Worm (Caenorhabditis elegans): ENCODE measurements around the gene mex-6.

mex-6 gene

ce11 chrII:9566045-9566444 is 42.1 kb downstream of the mex-6 start (continued):
- TF ChIP-seq hlh-6 (tag; optimal IDR thresholded peaks at IDR 0.05) (peak; percentile 93), pha-2 (tag; optimal IDR thresholded peaks at IDR 0.05) (peak; percentile 75), dve-1 (tag; optimal IDR thresholded peaks at IDR 0.05) (peak; percentile 83), npax-4 (tag; optimal IDR thresholded peaks at IDR 0.05) (peak; percentile 79), Y22D7AL.16 (tag; optimal IDR thresholded peaks at IDR 0.05) (peak; percentile 81), fkh-6 (tag; optimal IDR thresholded peaks at IDR 0.05) (peak; percentile 88), hlh-8 (tag; optimal IDR thresholded peaks at IDR 0.05) (peak; percentile 49), pat-9 (tag; optimal IDR thresholded peaks at IDR 0.05) (peak; percentile 84), ref-2 (tag; optimal IDR thresholded peaks at IDR 0.05) (peak; percentile 85), tbx-2 (tag; optimal IDR thresholded peaks at IDR 0.05) (peak; percentile 67), K09A11.1 (tag; optimal IDR thresholded peaks at IDR 0.05; ENCODE audit: insufficient read depth) (peak; percentile 83), rnt-1 (tag; optimal IDR thresholded peaks at IDR 0.05) (peak; percentile 63), zip-5 (tag; optimal IDR thresholded peaks at IDR 0.05) (peak; percentile 65), ceh-34 (tag; optimal IDR thresholded peaks at IDR 0.05) (peak; percentile 80), C38D4.7 (GFP tag; optimal IDR thresholded peaks at IDR 0.05) (peak; percentile 84), hlh-15 (tag; optimal IDR thresholded peaks at IDR 0.05) (peak; percentile 77), dmd-4 (tag; optimal IDR thresholded peaks at IDR 0.05; ENCODE audit: borderline replicate concordance) (peak; percentile 42), fax-1 (tag; optimal IDR thresholded peaks at IDR 0.05) (peak; percentile 67)

- TF ChIP-seq ceh-6 (GFP tag; optimal IDR thresholded peaks at IDR 0.05): no peak
- TF ChIP-seq mec-3 (tag; optimal IDR thresholded peaks at IDR 0.05; ENCODE audit: borderline replicate concordance): no peak
- no peak for TF ChIP-seq ztf-16 (tag; optimal IDR thresholded peaks at IDR 0.05)
- TF ChIP-seq ceh-24 (tag; optimal IDR thresholded peaks at IDR 0.05): no peak
- TF ChIP-seq pha-4 (tag; optimal IDR thresholded peaks at IDR 0.05): no peak
- TF ChIP-seq C08G9.2 (tag; optimal IDR thresholded peaks at IDR 0.05): no peak
- no peak for TF ChIP-seq elt-2 (tag; optimal IDR thresholded peaks at IDR 0.05)
- no peak for TF ChIP-seq dmd-4 (tag; optimal IDR thresholded peaks at IDR 0.05; ENCODE audit: borderline replicate concordance)
- no peak for TF ChIP-seq ceh-22 (tag; optimal IDR thresholded peaks at IDR 0.05)
- TF ChIP-seq syd-9 (tag; optimal IDR thresholded peaks at IDR 0.05): no peak
- TF ChIP-seq Y22D7AL.16 (tag; optimal IDR thresholded peaks at IDR 0.05): no peak
- TF ChIP-seq ceh-31 (tag; optimal IDR thresholded peaks at IDR 0.05): peak; percentile 7
- TF ChIP-seq gmeb-2 (tag; optimal IDR thresholded peaks at IDR 0.05): no peak
- peak; percentile 20 for TF ChIP-seq nfya-1 (tag; optimal IDR thresholded peaks at IDR 0.05)
- TF ChIP-seq hlh-13 (GFP tag; optimal IDR thresholded peaks at IDR 0.05): no peak
- no peak for TF ChIP-seq npax-4 (tag; optimal IDR thresholded peaks at IDR 0.05)
- no peak for TF ChIP-seq lim-6 (tag; optimal IDR thresholded peaks at IDR 0.05)
Observed at ce11 chrII:9573412-9573811, 49.4 kb downstream of the mex-6 start.

ce11 chrII:9574406-9574805 is 50.4 kb downstream of the mex-6 start:
- TF ChIP-seq dmd-4 (tag; optimal IDR thresholded peaks at IDR 0.05; ENCODE audit: borderline replicate concordance): no peak
- no peak for TF ChIP-seq fax-1 (tag; optimal IDR thresholded peaks at IDR 0.05)
- TF ChIP-seq ceh-31 (tag; optimal IDR thresholded peaks at IDR 0.05): peak; percentile 90
- peak; percentile 13 for TF ChIP-seq nfya-1 (tag; optimal IDR thresholded peaks at IDR 0.05)
- TF ChIP-seq ref-2 (tag; optimal IDR thresholded peaks at IDR 0.05): peak; percentile 60
- TF ChIP-seq sox-2 (GFP tag; IDR thresholded peaks at IDR 0.05): peak; percentile 81
- peak; percentile 81 for TF ChIP-seq pros-1 (tag; optimal IDR thresholded peaks at IDR 0.05)
- TF ChIP-seq tbx-2 (tag; optimal IDR thresholded peaks at IDR 0.05): peak; percentile 8

- TF ChIP-seq dmd-4 (tag; optimal IDR thresholded peaks at IDR 0.05; ENCODE audit: borderline replicate concordance): no peak
- TF ChIP-seq ceh-31 (tag; optimal IDR thresholded peaks at IDR 0.05): no peak
- no peak for TF ChIP-seq che-1 (tag; optimal IDR thresholded peaks at IDR 0.05)
- no peak for TF ChIP-seq hlh-15 (tag; optimal IDR thresholded peaks at IDR 0.05)
- no peak for TF ChIP-seq ceh-2 (tag; optimal IDR thresholded peaks at IDR 0.05)
- TF ChIP-seq syd-9 (tag; optimal IDR thresholded peaks at IDR 0.05): no peak
- no peak for TF ChIP-seq npax-4 (tag; optimal IDR thresholded peaks at IDR 0.05)
- no peak for TF ChIP-seq ceh-9 (tag; optimal IDR thresholded peaks at IDR 0.05)
- TF ChIP-seq elt-4 (tag; optimal IDR thresholded peaks at IDR 0.05): no peak
- no peak for TF ChIP-seq T23F11.4 (GFP tag; optimal IDR thresholded peaks at IDR 0.05)
- TF ChIP-seq sdc-2 (tag; optimal IDR thresholded peaks at IDR 0.05): no peak
- TF ChIP-seq lim-6 (tag; optimal IDR thresholded peaks at IDR 0.05): no peak
- TF ChIP-seq F13H6.1 (tag; optimal IDR thresholded peaks at IDR 0.05): no peak
- TF ChIP-seq ceh-19 (GFP tag; optimal IDR thresholded peaks at IDR 0.05): no peak
- TF ChIP-seq pha-4 (tag; optimal IDR thresholded peaks at IDR 0.05): no peak
- no peak for TF ChIP-seq Y22D7AL.16 (tag; optimal IDR thresholded peaks at IDR 0.05)
- no peak for TF ChIP-seq ets-4 (tag; optimal IDR thresholded peaks at IDR 0.05)
- no peak for TF ChIP-seq hlh-13 (GFP tag; optimal IDR thresholded peaks at IDR 0.05)
Observed at ce11 chrII:9575670-9576069, 51.7 kb downstream of the mex-6 start, which contains the start of gene exc-7. Gene exc-7, plus strand, starts transcription at chrII:9575970.

All from whole organism, late embryonic.